Fruit fly (Drosophila melanogaster): ENCODE data around the gene Map205.
A peak's percentile ranks its signal among the peaks of the same experiment; 100 is the strongest.

DNA sequence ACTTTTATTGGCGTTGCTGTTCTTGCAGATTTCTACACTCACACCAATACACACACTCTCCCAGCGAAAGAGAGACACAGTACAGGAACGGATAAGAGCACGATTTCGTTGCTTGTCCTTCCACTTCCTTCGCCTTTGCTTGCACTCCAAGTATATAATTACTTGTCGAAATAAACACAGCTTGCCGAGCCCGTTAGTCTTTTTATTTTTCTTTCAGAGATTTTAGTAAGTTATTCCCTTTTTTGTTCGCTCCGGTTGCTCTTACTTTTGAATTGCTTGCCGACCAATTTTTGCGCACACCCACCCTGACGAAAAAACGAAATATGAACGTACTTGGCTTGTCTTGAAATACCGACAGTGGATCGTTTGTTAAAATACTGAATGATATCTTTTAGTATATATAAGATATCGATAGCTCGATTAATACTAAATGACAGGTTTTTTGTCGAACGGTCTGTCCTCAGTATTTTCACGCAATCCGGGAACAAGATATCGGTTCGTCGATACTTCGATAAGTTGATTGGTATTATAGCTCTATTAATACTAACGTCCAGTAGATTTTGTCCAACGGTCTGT lies at the start of gene Map205:
- no peak for TF ChIP-seq CG11617 (GFP tag; optimal IDR thresholded peaks at IDR 0.05)
- TF ChIP-seq tj (GFP tag; optimal IDR thresholded peaks at IDR 0.05) = peak; percentile 91
- TF ChIP-seq kay (GFP tag; ENCODE audit: borderline replicate concordance) = peak; percentile 78
- TF ChIP-seq bab1 (GFP tag; optimal IDR thresholded peaks at IDR 0.05) = peak; percentile 90
- no peak for TF ChIP-seq Clk (GFP tag; optimal IDR thresholded peaks at IDR 0.05)
- peak; percentile 28 for TF ChIP-seq CG7101 (tag; optimal IDR thresholded peaks at IDR 0.05)
- no peak for TF ChIP-seq CG12768 (GFP tag; optimal IDR thresholded peaks at IDR 0.05)
- peak; percentile 18 for TF ChIP-seq CG14711 (tag; optimal IDR thresholded peaks at IDR 0.05)
- no peak for TF ChIP-seq Crg-1 (GFP tag; optimal IDR thresholded peaks at IDR 0.05)
- TF ChIP-seq CG7045 (GFP tag; optimal IDR thresholded peaks at IDR 0.05) = no peak
- TF ChIP-seq CG33017 (tag; optimal IDR thresholded peaks at IDR 0.05) = peak; percentile 28
- peak; percentile 11 for TF ChIP-seq toe (GFP tag; optimal IDR thresholded peaks at IDR 0.05)
- TF ChIP-seq pad (GFP tag; optimal IDR thresholded peaks at IDR 0.05) = peak; percentile 23
- TF ChIP-seq CG1620 (GFP tag; optimal IDR thresholded peaks at IDR 0.05) = peak; percentile 35

Data from whole organism, adult.